Worm (Caenorhabditis elegans) whole organism, late embryonic: ENCODE measurements around the gene W02F12.2.

Experiments used
- C38D4.7 ChIP-seq: fragments of 200-800 bp; sonication (Bioruptor generic); optimal IDR thresholded peaks from 2 replicates; lab custom pipeline; 2018; ENCODE audit warnings: mild to moderate bottlenecking, missing genetic modification characterization, moderate library complexity, missing compliant biosample characterization
- K02D7.2 ChIP-seq: sonication (generic microtip); optimal IDR thresholded peaks from 2 replicates; lab custom pipeline; 2017; ENCODE audit warnings: mild to moderate bottlenecking, missing genetic modification characterization, missing compliant biosample characterization
- T23F11.4 ChIP-seq: fragments of 200-800 bp; sonication (Bioruptor generic); optimal IDR thresholded peaks from 2 replicates; lab custom pipeline; 2018; ENCODE audit warnings: mild to moderate bottlenecking, missing genetic modification characterization, missing compliant biosample characterization
- Y22D7AL.16 ChIP-seq: sonication (generic microtip); optimal IDR thresholded peaks from 2 replicates; lab custom pipeline; 2016; ENCODE audit warnings: missing genetic modification characterization, missing compliant biosample characterization
- ceh-14 ChIP-seq: sonication (generic microtip); optimal IDR thresholded peaks from 2 replicates; lab custom pipeline; 2016; ENCODE audit warnings: missing genotype, missing genetic modification characterization, missing compliant biosample characterization
- ceh-18 ChIP-seq: sonication (generic microtip); optimal IDR thresholded peaks from 2 replicates; lab custom pipeline; 2016; ENCODE audit warnings: missing genetic modification characterization, missing compliant biosample characterization
- ceh-2 ChIP-seq: sonication (generic microtip); optimal IDR thresholded peaks from 2 replicates; lab custom pipeline; 2016; ENCODE audit warnings: missing genotype, missing genetic modification characterization, missing compliant biosample characterization
- ceh-24 ChIP-seq: sonication (generic microtip); optimal IDR thresholded peaks from 2 replicates; lab custom pipeline; 2016; ENCODE audit warnings: mild to moderate bottlenecking, missing genetic modification characterization, missing compliant biosample characterization
- ceh-30 ChIP-seq: fragments of 150-350 bp; optimal IDR thresholded peaks from 2 replicates; lab custom pipeline; 2014; ENCODE audit warnings: missing biosample characterization, missing genetic modification characterization
- ceh-31 ChIP-seq: sonication (generic microtip); optimal IDR thresholded peaks from 2 replicates; lab custom pipeline; 2016; ENCODE audit warnings: missing genetic modification characterization, missing compliant biosample characterization
- ceh-34 ChIP-seq: sonication (generic microtip); optimal IDR thresholded peaks from 2 replicates; lab custom pipeline; 2016; ENCODE audit warnings: mild to moderate bottlenecking, missing genetic modification characterization, missing compliant biosample characterization
- ceh-6 ChIP-seq: fragments of 200-800 bp; sonication (Bioruptor generic); optimal IDR thresholded peaks from 2 replicates; lab custom pipeline; 2018; ENCODE audit warnings: mild to moderate bottlenecking, missing genetic modification characterization, missing compliant biosample characterization
- ceh-9 ChIP-seq: sonication (generic microtip); optimal IDR thresholded peaks from 2 replicates; lab custom pipeline; 2016; ENCODE audit warnings: mild to moderate bottlenecking, missing genetic modification characterization, inconsistent platforms, missing compliant biosample characterization
- dve-1 ChIP-seq: sonication (generic microtip); optimal IDR thresholded peaks from 2 replicates; lab custom pipeline; 2017; ENCODE audit warnings: antibody characterized with exemption, mild to moderate bottlenecking, missing genetic modification characterization, missing compliant biosample characterization
- elt-4 ChIP-seq: sonication (generic microtip); optimal IDR thresholded peaks from 2 replicates; lab custom pipeline; 2016; ENCODE audit warnings: missing genetic modification characterization, missing compliant biosample characterization
- ets-4 ChIP-seq: sonication (generic microtip); optimal IDR thresholded peaks from 2 replicates; lab custom pipeline; 2016; ENCODE audit warnings: missing genetic modification characterization, missing compliant biosample characterization
- fax-1 ChIP-seq: sonication (generic microtip); optimal IDR thresholded peaks from 2 replicates; lab custom pipeline; 2016; ENCODE audit warnings: missing genotype, missing genetic modification characterization, missing compliant biosample characterization
- fkh-6 ChIP-seq: sonication (generic microtip); optimal IDR thresholded peaks from 2 replicates; lab custom pipeline; 2016; ENCODE audit warnings: missing genetic modification characterization, missing compliant biosample characterization
- gmeb-2 ChIP-seq: sonication (generic microtip); optimal IDR thresholded peaks from 2 replicates; lab custom pipeline; 2016; ENCODE audit warnings: missing genetic modification characterization, inconsistent platforms, missing compliant biosample characterization
- hlh-30 ChIP-seq: sonication (generic microtip); optimal IDR thresholded peaks from 2 replicates; lab custom pipeline; 2017; ENCODE audit warnings: antibody characterized with exemption, missing genetic modification characterization, missing compliant biosample characterization; ENCODE audit not compliant: insufficient read depth
- lin-11 ChIP-seq: fragments of 200-800 bp; sonication (Bioruptor generic); optimal IDR thresholded peaks from 2 replicates; lab custom pipeline; 2018; ENCODE audit warnings: mild to moderate bottlenecking, missing genetic modification characterization, missing compliant biosample characterization
- nfya-1 ChIP-seq: sonication (generic microtip); optimal IDR thresholded peaks from 2 replicates; lab custom pipeline; 2017; ENCODE audit warnings: missing genetic modification characterization, mild to moderate bottlenecking, missing compliant biosample characterization, antibody characterized with exemption, moderate library complexity
- npax-4 ChIP-seq: sonication (generic microtip); optimal IDR thresholded peaks from 2 replicates; lab custom pipeline; 2016; ENCODE audit warnings: missing genetic modification characterization, missing compliant biosample characterization
- odd-2 ChIP-seq: sonication (generic microtip); optimal IDR thresholded peaks from 2 replicates; lab custom pipeline; 2017; ENCODE audit warnings: antibody characterized with exemption, mild to moderate bottlenecking, missing genetic modification characterization, missing compliant biosample characterization
- pat-9 ChIP-seq: fragments of 200-800 bp; sonication (Bioruptor generic); optimal IDR thresholded peaks from 2 replicates; lab custom pipeline; 2018; ENCODE audit warnings: mild to moderate bottlenecking, missing genetic modification characterization, moderate library complexity, missing compliant biosample characterization
- pha-2 ChIP-seq: sonication (generic microtip); optimal IDR thresholded peaks from 2 replicates; lab custom pipeline; 2017; ENCODE audit warnings: mild to moderate bottlenecking, missing genetic modification characterization, missing compliant biosample characterization
- pqm-1 ChIP-seq: sonication (generic microtip); optimal IDR thresholded peaks from 2 replicates; lab custom pipeline; 2016; ENCODE audit warnings: missing genetic modification characterization, missing compliant biosample characterization
- ref-2 ChIP-seq: sonication (generic microtip); optimal IDR thresholded peaks from 2 replicates; lab custom pipeline; 2016; ENCODE audit warnings: missing genetic modification characterization, missing compliant biosample characterization
- rnt-1 ChIP-seq: sonication (generic microtip); optimal IDR thresholded peaks from 2 replicates; lab custom pipeline; 2016; ENCODE audit warnings: missing genetic modification characterization, missing compliant biosample characterization
- sox-4 ChIP-seq: sonication (generic microtip); optimal IDR thresholded peaks from 2 replicates; lab custom pipeline; 2017; ENCODE audit warnings: mild to moderate bottlenecking, missing genetic modification characterization, inconsistent platforms, missing compliant biosample characterization
- syd-9 ChIP-seq: sonication (generic microtip); optimal IDR thresholded peaks from 2 replicates; lab custom pipeline; 2016; ENCODE audit warnings: mild to moderate bottlenecking, missing genetic modification characterization, moderate library complexity, missing compliant biosample characterization
- tbx-7 ChIP-seq: sonication (generic microtip); optimal IDR thresholded peaks from 2 replicates; lab custom pipeline; 2016; ENCODE audit warnings: missing genotype, missing genetic modification characterization, missing compliant biosample characterization
- unc-3 ChIP-seq, 2 experiments: fragments of 200-800 bp in 1 of 2; sonication (Bioruptor generic) in 1 of 2; sonication (generic microtip) in 1 of 2; conservative IDR thresholded peaks in 1 of 2; optimal IDR thresholded peaks in 1 of 2; 2 replicates each; pipeline versions ENCODE4 v1.3.6 to Lab custom; 2016 to 2022; ENCODE audit warnings: missing compliant biosample characterization in 2 of 2, missing genetic modification characterization in 2 of 2, missing genetic modification reagents in 1 of 2
- unc-42 ChIP-seq: sonication (generic microtip); optimal IDR thresholded peaks from 2 replicates; lab custom pipeline; 2016; ENCODE audit warnings: missing genotype, missing genetic modification characterization, missing compliant biosample characterization
- unc-55 ChIP-seq: sonication (generic microtip); optimal IDR thresholded peaks from 2 replicates; lab custom pipeline; 2017; ENCODE audit warnings: missing biosample characterization, missing genetic modification reagents, missing genetic modification characterization
- zip-5 ChIP-seq: sonication (generic microtip); optimal IDR thresholded peaks from 2 replicates; lab custom pipeline; 2016; ENCODE audit warnings: missing genetic modification characterization, missing compliant biosample characterization
- ztf-16 ChIP-seq: sonication (generic microtip); optimal IDR thresholded peaks from 2 replicates; lab custom pipeline; 2017; ENCODE audit warnings: missing genetic modification characterization, missing compliant biosample characterization

W02F12.2 gene

ce11 chrV:6736108-6736507 lies 38.7 kb upstream of the W02F12.2 start:
- TF ChIP-seq sox-4 (tag; lab: Kevin White, UChicago) (no peak), odd-2 (tag; lab: Kevin White, UChicago) (no peak), zip-5 (tag; lab: Kevin White, UChicago) (no peak), ztf-16 (tag; lab: Kevin White, UChicago) (no peak), ceh-24 (tag; lab: Kevin White, UChicago) (no peak), ceh-18 (no peak), ref-2 (tag; lab: Kevin White, UChicago) (no peak), lin-11 (tag; lab: Kevin White, UChicago) (no peak)

ce11 chrV:6732995-6733394 lies 35.5 kb upstream of the W02F12.2 start, which contains the start of gene grl-8:
Gene grl-8 (minus strand): TSS chrV:6733095.
- TF ChIP-seq dve-1 (tag; lab: Kevin White, UChicago) (no peak), fkh-6 (tag; lab: Kevin White, UChicago) (no peak), pha-2 (tag; lab: Kevin White, UChicago) (no peak), rnt-1 (tag; lab: Kevin White, UChicago) (no peak), Y22D7AL.16 (tag; lab: Kevin White, UChicago) (no peak), unc-42 (tag; lab: Kevin White, UChicago) (no peak), ceh-9 (tag; lab: Kevin White, UChicago) (no peak), tbx-7 (no peak), npax-4 (tag; lab: Kevin White, UChicago) (no peak)

ce11 chrV:6731594-6731993 lies 34.1 kb upstream of the W02F12.2 start, which contains the start of gene grl-9:
Gene grl-9 (minus strand): TSS chrV:6731694.
- TF ChIP-seq ceh-24 (tag; lab: Kevin White, UChicago) = no peak
- no peak for TF ChIP-seq ets-4 (tag; lab: Kevin White, UChicago)
- TF ChIP-seq tbx-7 = no peak
- no peak for TF ChIP-seq K02D7.2 (tag; lab: Kevin White, UChicago)
- no peak for TF ChIP-seq nfya-1 (tag; lab: Kevin White, UChicago)
- no peak for TF ChIP-seq pat-9 (tag; lab: Kevin White, UChicago)
- no peak for TF ChIP-seq ceh-14 (tag; lab: Kevin White, UChicago)
- TF ChIP-seq C38D4.7 (GFP tag; lab: Kevin White, UChicago) = no peak
- TF ChIP-seq unc-3 (GFP tag; conservative IDR thresholded peaks at IDR 0.05; lab: Robert Waterston, UW) = no peak
- no peak for TF ChIP-seq unc-3 (tag; optimal IDR thresholded peaks at IDR 0.05; lab: Kevin White, UChicago)
- TF ChIP-seq hlh-30 = no peak
- no peak for TF ChIP-seq ceh-2 (tag; lab: Kevin White, UChicago)
- no peak for TF ChIP-seq elt-4 (tag; lab: Kevin White, UChicago)
- TF ChIP-seq T23F11.4 (GFP tag; lab: Kevin White, UChicago) = no peak
- no peak for TF ChIP-seq syd-9 (tag; lab: Kevin White, UChicago)
- no peak for TF ChIP-seq gmeb-2 (tag; lab: Kevin White, UChicago)

ce11 chrV:6727222-6727621 lies 29.8 kb upstream of the W02F12.2 start, which contains the start of gene ZC487.1:
Gene ZC487.1 (plus strand): TSS chrV:6727522.
- no peak for TF ChIP-seq zip-5 (tag; lab: Kevin White, UChicago)
- TF ChIP-seq fax-1 (tag; lab: Kevin White, UChicago) = no peak
- no peak for TF ChIP-seq npax-4 (tag; lab: Kevin White, UChicago)
- no peak for TF ChIP-seq pqm-1 (tag; lab: Kevin White, UChicago)
- no peak for TF ChIP-seq ceh-34 (tag; lab: Kevin White, UChicago)
- TF ChIP-seq nfya-1 (tag; lab: Kevin White, UChicago) = no peak
- TF ChIP-seq sox-4 (tag; lab: Kevin White, UChicago) = no peak
- TF ChIP-seq ets-4 (tag; lab: Kevin White, UChicago) = no peak
- TF ChIP-seq ztf-16 (tag; lab: Kevin White, UChicago) = no peak
- TF ChIP-seq ceh-31 (tag; lab: Kevin White, UChicago) = no peak
- TF ChIP-seq ceh-30 = no peak
- TF ChIP-seq lin-11 (tag; lab: Kevin White, UChicago) = no peak
- TF ChIP-seq pat-9 (tag; lab: Kevin White, UChicago) = no peak
- no peak for TF ChIP-seq unc-55 (GFP tag; lab: Kevin White, UChicago)
- TF ChIP-seq ceh-6 (GFP tag; lab: Kevin White, UChicago) = no peak
